Worm (Caenorhabditis elegans) whole organism, late embryonic: ENCODE data around the gene F54D5.2.

ENCODE experiments used
- F13H6.1 ChIP-seq: sonication (generic microtip); optimal IDR thresholded peaks from 2 replicates; lab custom pipeline; 2016; ENCODE audit warnings: missing genetic modification characterization, missing compliant biosample characterization
- ceh-14 ChIP-seq: sonication (generic microtip); optimal IDR thresholded peaks from 2 replicates; lab custom pipeline; 2016; ENCODE audit warnings: missing genotype, missing genetic modification characterization, missing compliant biosample characterization
- ceh-19 ChIP-seq: fragments of 200-800 bp; sonication (Bioruptor generic); optimal IDR thresholded peaks from 2 replicates; lab custom pipeline; 2018; ENCODE audit warnings: mild to moderate bottlenecking, missing genetic modification characterization, missing compliant biosample characterization
- ceh-45 ChIP-seq: fragments of 200-800 bp; sonication (Bioruptor generic); IDR thresholded peaks from 2 replicates; pipeline ENCODE4 v1.3.6; 2022; ENCODE audit warnings: missing genetic modification reagents, missing genetic modification characterization, missing compliant biosample characterization
- ceh-6 ChIP-seq: fragments of 200-800 bp; sonication (Bioruptor generic); optimal IDR thresholded peaks from 2 replicates; lab custom pipeline; 2018; ENCODE audit warnings: mild to moderate bottlenecking, missing genetic modification characterization, missing compliant biosample characterization
- dmd-4 ChIP-seq: sonication (generic microtip); optimal IDR thresholded peaks from 2 replicates; lab custom pipeline; 2016; ENCODE audit warnings: borderline replicate concordance, missing genetic modification characterization, missing compliant biosample characterization
- hlh-30 ChIP-seq: sonication (generic microtip); optimal IDR thresholded peaks from 2 replicates; lab custom pipeline; 2017; ENCODE audit warnings: antibody characterized with exemption, missing genetic modification characterization, missing compliant biosample characterization; ENCODE audit not compliant: insufficient read depth
- nhr-11 ChIP-seq: fragments of 150-350 bp; optimal IDR thresholded peaks from 2 replicates; lab custom pipeline; 2014; ENCODE audit warnings: missing biosample characterization, missing genetic modification characterization
- odd-2 ChIP-seq: sonication (generic microtip); optimal IDR thresholded peaks from 2 replicates; lab custom pipeline; 2017; ENCODE audit warnings: antibody characterized with exemption, mild to moderate bottlenecking, missing genetic modification characterization, missing compliant biosample characterization
- pha-2 ChIP-seq: sonication (generic microtip); optimal IDR thresholded peaks from 2 replicates; lab custom pipeline; 2017; ENCODE audit warnings: mild to moderate bottlenecking, missing genetic modification characterization, missing compliant biosample characterization
- pha-4 ChIP-seq: fragments of 150-350 bp; optimal IDR thresholded peaks from 2 replicates; lab custom pipeline; 2018; ENCODE audit warnings: missing biosample characterization, missing genetic modification reagents, missing genetic modification characterization
- unc-86 ChIP-seq: sonication (generic microtip); optimal IDR thresholded peaks from 2 replicates; lab custom pipeline; 2016; ENCODE audit warnings: missing genetic modification characterization, missing compliant biosample characterization
- ztf-16 ChIP-seq: sonication (generic microtip); optimal IDR thresholded peaks from 2 replicates; lab custom pipeline; 2017; ENCODE audit warnings: missing genetic modification characterization, missing compliant biosample characterization

DNA sequence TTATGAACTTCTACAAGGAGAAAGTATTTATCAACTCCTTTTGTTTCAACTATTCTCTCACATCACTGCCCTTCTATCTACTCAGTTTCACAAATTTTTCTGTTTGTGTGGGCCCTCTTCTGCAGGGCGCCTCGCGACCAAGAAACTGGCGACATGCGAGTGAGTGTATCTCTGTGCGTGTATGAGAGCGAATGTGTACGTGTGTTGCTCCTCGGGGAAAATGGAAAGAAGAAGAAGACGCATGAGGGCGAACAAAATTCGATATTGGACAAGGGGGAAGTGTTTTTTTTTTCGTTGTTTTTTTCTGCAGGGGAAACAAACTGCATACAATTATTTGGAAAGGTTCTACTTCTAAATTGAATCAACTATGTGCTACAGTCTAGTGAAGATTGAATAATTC is 48.6 kb downstream of the F54D5.2 start:
- TF ChIP-seq dmd-4 (tag; lab: Kevin White, UChicago): no peak
- no peak for TF ChIP-seq hlh-30 (tag; lab: Kevin White, UChicago)
- TF ChIP-seq F13H6.1 (tag; lab: Kevin White, UChicago): no peak
- TF ChIP-seq ceh-14 (tag; lab: Kevin White, UChicago): no peak
- no peak for TF ChIP-seq ceh-6 (GFP tag; lab: Kevin White, UChicago)
- no peak for TF ChIP-seq odd-2 (tag; lab: Kevin White, UChicago)
- no peak for TF ChIP-seq ceh-19 (GFP tag; lab: Kevin White, UChicago)
- TF ChIP-seq ceh-45 (GFP tag; lab: Robert Waterston, UW): no peak
- no peak for TF ChIP-seq ztf-16
- no peak for TF ChIP-seq pha-4 (tag; lab: Kevin White, UChicago)
- TF ChIP-seq pha-2 (tag; lab: Kevin White, UChicago): no peak
- TF ChIP-seq unc-86 (tag; lab: Kevin White, UChicago): no peak
- no peak for TF ChIP-seq nhr-11
